Worm (Caenorhabditis elegans): ENCODE data around the gene T08D10.3.

Gene T08D10.3

ce11 chrX:11934933-11935332 is 20.3 kb upstream of the T08D10.3 start (continued):
- TF ChIP-seq nhr-20 (tag; optimal IDR thresholded peaks at IDR 0.05) (peak; percentile 63), efl-3 (GFP tag; optimal IDR thresholded peaks at IDR 0.05) (no peak), Y116A8C.19 (tag; optimal IDR thresholded peaks at IDR 0.05; ENCODE audit: borderline replicate concordance) (no peak), ztf-4 (tag; optimal IDR thresholded peaks at IDR 0.05) (no peak), snpc-4 (tag; optimal IDR thresholded peaks at IDR 0.05) (peak; percentile 13), hpl-2 (GFP tag; optimal IDR thresholded peaks at IDR 0.05) (no peak), F16B12.6 (tag; optimal IDR thresholded peaks at IDR 0.05) (no peak)

- TF ChIP-seq nhr-77 (tag; optimal IDR thresholded peaks at IDR 0.05) (peak; percentile 99), elt-3 (tag; optimal IDR thresholded peaks at IDR 0.05) (peak in 5 of 6 experiments; percentile 92 to 99 (median 97)), C34B4.2 (tag; optimal IDR thresholded peaks at IDR 0.05) (no peak), efl-3 (GFP tag; optimal IDR thresholded peaks at IDR 0.05) (peak; percentile 92), snpc-4 (tag; optimal IDR thresholded peaks at IDR 0.05) (peak; percentile 87), unc-130 (tag; optimal IDR thresholded peaks at IDR 0.05) (peak; percentile 10), ceh-63 (GFP tag; optimal IDR thresholded peaks at IDR 0.05) (peak; percentile 96), nhr-11 (tag; optimal IDR thresholded peaks at IDR 0.05) (peak; percentile 99), C04F5.9 (tag; optimal IDR thresholded peaks at IDR 0.05) (peak; percentile 91), hpl-2 (GFP tag; optimal IDR thresholded peaks at IDR 0.05) (peak; percentile 100), ceh-82 (tag; optimal IDR thresholded peaks at IDR 0.05) (peak; percentile 99), lin-14 (GFP tag; optimal IDR thresholded peaks at IDR 0.05) (peak; percentile 96), xbp-1 (tag; optimal IDR thresholded peaks at IDR 0.05) (peak; percentile 96), ama-1 (optimal IDR thresholded peaks at IDR 0.05) (no peak), snu-23 (GFP tag; optimal IDR thresholded peaks at IDR 0.05) (peak; percentile 100), hlh-17 (GFP tag; optimal IDR thresholded peaks at IDR 0.05; ENCODE audit: borderline replicate concordance) (no peak), grh-1 (GFP tag; IDR thresholded peaks at IDR 0.05) (peak; percentile 96), vab-15 (tag; optimal IDR thresholded peaks at IDR 0.05) (peak; percentile 70), F16B12.6 (tag; optimal IDR thresholded peaks at IDR 0.05) (peak; percentile 66), sptf-1 (tag; optimal IDR thresholded peaks at IDR 0.05) (no peak), aly-2 (tag; optimal IDR thresholded peaks at IDR 0.05) (peak; percentile 94), nhr-12 (tag; optimal IDR thresholded peaks at IDR 0.05) (peak; percentile 81), fkh-4 (tag; optimal IDR thresholded peaks at IDR 0.05; ENCODE audit: borderline replicate concordance) (peak; percentile 92), mep-1 (tag; optimal IDR thresholded peaks at IDR 0.05) (peak; percentile 100), fkh-8 (tag; optimal IDR thresholded peaks at IDR 0.05) (peak; percentile 95), nhr-90 (tag; optimal IDR thresholded peaks at IDR 0.05; ENCODE audit: poor library complexity) (peak; percentile 99), lin-35 (GFP tag; optimal IDR thresholded peaks at IDR 0.05) (peak; percentile 65 to 93), nhr-84 (tag; optimal IDR thresholded peaks at IDR 0.05) (peak; percentile 73), swsn-7 (tag; optimal IDR thresholded peaks at IDR 0.05) (peak; percentile 98), ceh-90 (tag; optimal IDR thresholded peaks at IDR 0.05) (peak; percentile 54), efl-1 (optimal IDR thresholded peaks at IDR 0.05) (peak; percentile 85 to 89), efl-1 (GFP tag; optimal IDR thresholded peaks at IDR 0.05 in 1 of 2) (peak; percentile 48 to 97), C16A3.4 (tag; optimal IDR thresholded peaks at IDR 0.05) (peak; percentile 99), tbx-2 (tag; optimal IDR thresholded peaks at IDR 0.05) (peak; percentile 98), blmp-1 (tag; optimal IDR thresholded peaks at IDR 0.05) (peak; percentile 55), nhr-28 (tag; optimal IDR thresholded peaks at IDR 0.05) (peak; percentile 73), skn-1 (tag; optimal IDR thresholded peaks at IDR 0.05) (peak; percentile 99), Y116A8C.19 (tag; optimal IDR thresholded peaks at IDR 0.05; ENCODE audit: borderline replicate concordance) (no peak), jun-1 (tag; optimal IDR thresholded peaks at IDR 0.05) (peak; percentile 100), rnt-1 (tag; optimal IDR thresholded peaks at IDR 0.05) (peak; percentile 99), egl-13 (tag; optimal IDR thresholded peaks at IDR 0.05) (peak; percentile 96), isw-1 (GFP tag; IDR thresholded peaks at IDR 0.05) (peak; percentile 86), nhr-85 (tag) (peak; percentile 97), pag-3 (tag; optimal IDR thresholded peaks at IDR 0.05; ENCODE audit: borderline replicate concordance, insufficient read depth) (no peak), nhr-76 (tag; optimal IDR thresholded peaks at IDR 0.05) (peak; percentile 92), zag-1 (tag; optimal IDR thresholded peaks at IDR 0.05) (peak; percentile 79), lin-39 (tag; optimal IDR thresholded peaks at IDR 0.05) (peak; percentile 98), dsc-1 (tag; optimal IDR thresholded peaks at IDR 0.05) (peak; percentile 100)
These were observed 17.8 kb upstream of the T08D10.3 start for ce11 chrX:11937343-11937935.
